ENCODE assay signal across 5 fruit fly cellular contexts in the genomic region with DNA sequence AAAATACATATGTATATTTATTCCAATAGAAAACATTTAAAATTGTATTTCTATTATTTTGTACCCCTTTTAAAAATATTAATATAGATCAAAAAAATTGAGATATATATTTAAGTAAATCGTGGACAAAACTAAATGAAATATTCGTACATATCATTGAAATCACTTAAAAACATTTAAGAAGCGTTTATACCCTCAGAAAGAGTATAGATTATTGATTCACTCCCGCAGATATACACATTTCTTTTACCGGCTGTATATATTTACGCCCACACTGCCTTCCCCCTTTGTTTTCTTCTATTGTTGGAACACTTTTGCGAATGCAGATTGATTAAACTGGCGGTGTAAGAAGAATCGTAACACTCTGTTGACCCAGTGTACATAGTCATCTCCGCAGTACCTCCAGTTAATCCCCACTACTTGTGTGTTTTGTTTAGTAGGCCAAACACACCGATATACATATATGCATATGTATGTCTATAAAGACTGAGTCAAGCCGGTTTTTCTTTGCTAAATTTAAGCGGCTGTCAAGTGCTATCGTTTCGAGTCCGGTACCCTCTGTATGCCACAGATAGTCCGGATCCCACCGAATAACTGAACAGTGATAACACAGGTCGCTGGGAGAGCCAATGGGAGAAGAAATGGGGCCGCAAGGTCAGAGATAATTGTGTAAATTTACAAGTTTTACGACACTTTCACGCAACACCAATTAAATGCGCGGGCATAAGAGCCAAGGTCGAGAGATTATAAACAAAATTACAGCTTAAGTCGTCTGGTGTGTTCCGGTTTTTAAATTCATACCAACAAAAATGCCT.
TF ChIP-seq lines count a peak whose summit lies in the region.

No protein-coding gene starts in this region.

TF ChIP-seq in whole organism, adult, 20 proteins besides CTCF, POLR2A, EP300 and RAD21 (continued from another document):
- TF ChIP-seq tj (GFP tag; optimal IDR thresholded peaks at IDR 0.05; lab: Kevin White, UChicago) = no peak
- TF ChIP-seq CG11617 (GFP tag; optimal IDR thresholded peaks at IDR 0.05; lab: Kevin White, UChicago) = peak; percentile 41
- peak; percentile 71 for TF ChIP-seq cic (GFP tag; optimal IDR thresholded peaks at IDR 0.05; lab: Kevin White, UChicago)
- TF ChIP-seq CG14711 (tag; optimal IDR thresholded peaks at IDR 0.05; lab: Kevin White, UChicago) = peak; percentile 62

TF ChIP-seq in whole organism, embryonic, 481 proteins besides CTCF, POLR2A, EP300 and RAD21 (continued from another document and continues in another):
- no peak for TF ChIP-seq Aef1 (GFP tag; IDR thresholded peaks at IDR 0.05; lab: Robert Waterston, UW)
- TF ChIP-seq seq (GFP tag; IDR thresholded peaks at IDR 0.05; lab: Robert Waterston, UW) = no peak
- no peak for TF ChIP-seq toy (GFP tag; IDR thresholded peaks at IDR 0.05; lab: Robert Waterston, UW)
- TF ChIP-seq D19A (tag; optimal IDR thresholded peaks at IDR 0.05; lab: Kevin White, UChicago) = peak; percentile 97
- no peak for TF ChIP-seq unc-4 (GFP tag; IDR thresholded peaks at IDR 0.05; lab: Robert Waterston, UW; ENCODE audit: partially characterized antibody)
- TF ChIP-seq gcm (GFP tag; optimal IDR thresholded peaks at IDR 0.05; lab: Kevin White, UChicago) = no peak
- TF ChIP-seq CG9817 (tag; optimal IDR thresholded peaks at IDR 0.05; lab: Kevin White, UChicago) = peak; percentile 32
- peak; percentile 51 for TF ChIP-seq Camta (GFP tag; optimal IDR thresholded peaks at IDR 0.05; lab: Kevin White, UChicago)
- TF ChIP-seq CG3281 (GFP tag; optimal IDR thresholded peaks at IDR 0.05; lab: Kevin White, UChicago) = peak; percentile 6
- TF ChIP-seq Nf-YA (GFP tag; IDR thresholded peaks at IDR 0.05; lab: Robert Waterston, UW) = no peak
- peak; percentile 44 for TF ChIP-seq CG7556 (GFP tag; optimal IDR thresholded peaks at IDR 0.05; lab: Kevin White, UChicago)
- peak; percentile 31 for TF ChIP-seq phol (tag; optimal IDR thresholded peaks at IDR 0.05; lab: Kevin White, UChicago)
- peak; percentile 71 for TF ChIP-seq CG15696 (tag; optimal IDR thresholded peaks at IDR 0.05; lab: Kevin White, UChicago)
- no peak for TF ChIP-seq pita (GFP tag; optimal IDR thresholded peaks at IDR 0.05; lab: Kevin White, UChicago)
- peak; percentile 27 for TF ChIP-seq mam (GFP tag; optimal IDR thresholded peaks at IDR 0.05; lab: Kevin White, UChicago)
- TF ChIP-seq Lhr (GFP tag; optimal IDR thresholded peaks at IDR 0.05; lab: Kevin White, UChicago) = peak; percentile 43
- TF ChIP-seq B-H1 (GFP tag; IDR thresholded peaks at IDR 0.05; lab: Robert Waterston, UW) = no peak
- no peak for TF ChIP-seq grn (GFP tag; optimal IDR thresholded peaks at IDR 0.05; lab: Kevin White, UChicago)
- TF ChIP-seq dati (GFP tag; IDR thresholded peaks at IDR 0.05; lab: Robert Waterston, UW) = no peak
- no peak for TF ChIP-seq mld (GFP tag; IDR thresholded peaks at IDR 0.05; lab: Robert Waterston, UW; ENCODE audit: partially characterized antibody)
- peak; percentile 64 for TF ChIP-seq kni (GFP tag; optimal IDR thresholded peaks at IDR 0.05; lab: Kevin White, UChicago)
- peak; percentile 58 for TF ChIP-seq CG4707 (GFP tag; optimal IDR thresholded peaks at IDR 0.05; lab: Kevin White, UChicago)
- peak; percentile 27 for TF ChIP-seq NfI (GFP tag; optimal IDR thresholded peaks at IDR 0.05; lab: Kevin White, UChicago)
- TF ChIP-seq Dp (GFP tag; optimal IDR thresholded peaks at IDR 0.05; lab: Kevin White, UChicago) = no peak
- peak; percentile 47 for TF ChIP-seq psq (GFP tag; optimal IDR thresholded peaks at IDR 0.05; lab: Kevin White, UChicago)
- TF ChIP-seq maf-S (GFP tag; optimal IDR thresholded peaks at IDR 0.05; lab: Kevin White, UChicago) = peak; percentile 42
- TF ChIP-seq corto (GFP tag; optimal IDR thresholded peaks at IDR 0.05; lab: Kevin White, UChicago) = no peak
- peak; percentile 66 for TF ChIP-seq mirr (GFP tag; optimal IDR thresholded peaks at IDR 0.05; lab: Kevin White, UChicago)
- no peak for TF ChIP-seq CG2889 (GFP tag; IDR thresholded peaks at IDR 0.05; lab: Robert Waterston, UW)
- peak; percentile 40 for TF ChIP-seq Abd-B (GFP tag; optimal IDR thresholded peaks at IDR 0.05; lab: Kevin White, UChicago)

TF ChIP-seq in whole organism, prepupa, 60 proteins besides CTCF, POLR2A, EP300 and RAD21 (continued from another document):
- TF ChIP-seq Ets96B (tag; optimal IDR thresholded peaks at IDR 0.05; lab: Kevin White, UChicago) = no peak
- TF ChIP-seq Ets21C (GFP tag; optimal IDR thresholded peaks at IDR 0.05; lab: Kevin White, UChicago) = no peak
- TF ChIP-seq eg (GFP tag; IDR thresholded peaks at IDR 0.05; lab: Robert Waterston, UW) = peak; percentile 35; the same call in 1 of the 3 replicates
- TF ChIP-seq pdm3 (GFP tag; optimal IDR thresholded peaks at IDR 0.05; lab: Kevin White, UChicago) = peak; percentile 18
- TF ChIP-seq Sox14 (GFP tag; optimal IDR thresholded peaks at IDR 0.05; lab: Kevin White, UChicago) = peak; percentile 25
- TF ChIP-seq CG3919 (GFP tag; optimal IDR thresholded peaks at IDR 0.05; lab: Kevin White, UChicago) = peak; percentile 35
- 0 out of 3 replicates have a peak, but pooled peaks have one; percentile 31 for TF ChIP-seq CG6163 (GFP tag; IDR thresholded peaks at IDR 0.05; lab: Robert Waterston, UW)
- no peak for TF ChIP-seq Sox15 (GFP tag; optimal IDR thresholded peaks at IDR 0.05; lab: Kevin White, UChicago)
- no peak for TF ChIP-seq vri (GFP tag; optimal IDR thresholded peaks at IDR 0.05; lab: Kevin White, UChicago)
- TF ChIP-seq CG8119 (GFP tag; IDR thresholded peaks at IDR 0.05; lab: Robert Waterston, UW) = peak; percentile 34; the same call in 2 of the 3 replicates
- no peak for TF ChIP-seq Met (GFP tag; optimal IDR thresholded peaks at IDR 0.05; lab: Kevin White, UChicago)
- TF ChIP-seq CG34406 (GFP tag; optimal IDR thresholded peaks at IDR 0.05; lab: Kevin White, UChicago) = peak; percentile 5
- TF ChIP-seq CG11762 (GFP tag; optimal IDR thresholded peaks at IDR 0.05; lab: Kevin White, UChicago; ENCODE audit: insufficient read depth) = peak; percentile 0
- no peak for TF ChIP-seq CG1621 (tag; optimal IDR thresholded peaks at IDR 0.05; lab: Kevin White, UChicago)
- TF ChIP-seq Hr38 (GFP tag; optimal IDR thresholded peaks at IDR 0.05; lab: Kevin White, UChicago) = no peak
- TF ChIP-seq svp (GFP tag; lab: Kevin White, UChicago) = peak; percentile 98
- TF ChIP-seq Eip78C (GFP tag; lab: Kevin White, UChicago) = peak; percentile 75

TF ChIP-seq in whole organism, pupa, 21 proteins besides CTCF, POLR2A, EP300 and RAD21 (continued from another document):
- TF ChIP-seq CG8301 (tag; optimal IDR thresholded peaks at IDR 0.05; lab: Kevin White, UChicago) = no peak
- peak; percentile 9 for TF ChIP-seq gl (tag; optimal IDR thresholded peaks at IDR 0.05; lab: Kevin White, UChicago)
- TF ChIP-seq CG10348 (GFP tag; IDR thresholded peaks at IDR 0.05; lab: Robert Waterston, UW) = no peak

TF ChIP-seq in whole organism, wandering third instar larva, 38 proteins besides CTCF, POLR2A, EP300 and RAD21 (continued from another document):
- TF ChIP-seq dl (GFP tag; optimal IDR thresholded peaks at IDR 0.05; lab: Kevin White, UChicago; ENCODE audit: insufficient read depth in 1 of 2, partially characterized antibody in 2 of 2) (no peak), ey (GFP tag; optimal IDR thresholded peaks at IDR 0.05; lab: Kevin White, UChicago) (no peak), sv (GFP tag; optimal IDR thresholded peaks at IDR 0.05; lab: Kevin White, UChicago) (no peak), h (GFP tag; optimal IDR thresholded peaks at IDR 0.05; lab: Kevin White, UChicago) (peak; percentile 21), dsf (GFP tag; optimal IDR thresholded peaks at IDR 0.05; lab: Kevin White, UChicago; ENCODE audit: borderline replicate concordance) (no peak), lola (GFP tag; optimal IDR thresholded peaks at IDR 0.05; lab: Kevin White, UChicago) (no peak), Jra (GFP tag; optimal IDR thresholded peaks at IDR 0.05; lab: Kevin White, UChicago) (no peak), woc (GFP tag; optimal IDR thresholded peaks at IDR 0.05; lab: Kevin White, UChicago) (no peak), sage (GFP tag; optimal IDR thresholded peaks at IDR 0.05; lab: Kevin White, UChicago) (no peak), dmrt93B (GFP tag; optimal IDR thresholded peaks at IDR 0.05; lab: Kevin White, UChicago) (no peak), GATAd (GFP tag; optimal IDR thresholded peaks at IDR 0.05; lab: Kevin White, UChicago) (no peak), tai (GFP tag; optimal IDR thresholded peaks at IDR 0.05; lab: Kevin White, UChicago) (peak; percentile 9), CG9705 (GFP tag; optimal IDR thresholded peaks at IDR 0.05; lab: Kevin White, UChicago) (no peak), brk (GFP tag; optimal IDR thresholded peaks at IDR 0.05; lab: Kevin White, UChicago) (peak; percentile 19), fru (GFP tag; optimal IDR thresholded peaks at IDR 0.05; lab: Kevin White, UChicago) (peak; percentile 48), rgr (GFP tag; optimal IDR thresholded peaks at IDR 0.05; lab: Kevin White, UChicago) (peak; percentile 72), Hr78 (GFP tag; optimal IDR thresholded peaks at IDR 0.05; lab: Kevin White, UChicago) (no peak), Vsx2 (GFP tag; optimal IDR thresholded peaks at IDR 0.05; lab: Kevin White, UChicago; ENCODE audit: partially characterized antibody) (no peak), Abd-B (GFP tag; optimal IDR thresholded peaks at IDR 0.05; lab: Kevin White, UChicago) (no peak)
